Fruit fly (Drosophila melanogaster) whole organism, embryonic: ENCODE results near the gene Drs.

ENCODE experiments used
- Abd-B ChIP-seq: fragments of 200-800 bp; sonication (Bioruptor generic); optimal IDR thresholded peaks from 2 replicates; lab custom pipeline; 2018; ENCODE audit warnings: missing biosample characterization, mild to moderate bottlenecking, missing genetic modification characterization, moderate library complexity
- Atf6 ChIP-seq: fragments of 200-800 bp; sonication (Bioruptor generic); IDR thresholded peaks from 2 replicates; pipeline ENCODE4 v1.3.6; 2022; ENCODE audit warnings: missing biosample characterization, missing genetic modification characterization
- Bgb ChIP-seq: fragments of 200-800 bp; sonication (Bioruptor generic); IDR thresholded peaks from 2 replicates; pipeline ENCODE4 v1.3.6; 2022; ENCODE audit warnings: missing biosample characterization, missing genetic modification characterization; ENCODE audit not compliant: partially characterized antibody
- CG1233 ChIP-seq: fragments of 200-800 bp; sonication (Bioruptor generic); optimal IDR thresholded peaks from 4 replicates; lab custom pipeline; 2018; ENCODE audit warnings: missing biosample characterization, mild to moderate bottlenecking, missing genetic modification characterization
- CG15073 ChIP-seq: fragments of 200-800 bp; sonication (Bioruptor generic); optimal IDR thresholded peaks from 2 replicates; lab custom pipeline; 2016; ENCODE audit warnings: missing biosample characterization, missing genetic modification characterization
- CG15479 ChIP-seq: fragments of 200-800 bp; sonication (Bioruptor generic); optimal IDR thresholded peaks from 3 replicates; lab custom pipeline; 2019; ENCODE audit warnings: missing biosample characterization, mild to moderate bottlenecking, missing genetic modification characterization, moderate library complexity
- CG17829 ChIP-seq: fragments of 200-800 bp; optimal IDR thresholded peaks from 2 replicates; lab custom pipeline; 2019; ENCODE audit warnings: missing biosample characterization, mild to moderate bottlenecking, missing genetic modification characterization, moderate library complexity
- CG1832 ChIP-seq: fragments of 200-800 bp; sonication (Bioruptor generic); optimal IDR thresholded peaks from 2 replicates; lab custom pipeline; 2017; ENCODE audit warnings: missing biosample characterization, mild to moderate bottlenecking, missing genetic modification characterization, inconsistent platforms
- CG2199 ChIP-seq: fragments of 200-800 bp; sonication (Bioruptor generic); IDR thresholded peaks from 3 replicates; pipeline ENCODE4 v1.3.6; 2022; ENCODE audit warnings: missing biosample characterization, missing genetic modification characterization
- CG4424 ChIP-seq: fragments of 200-800 bp; sonication (Bioruptor generic); optimal IDR thresholded peaks from 3 replicates; lab custom pipeline; 2016; ENCODE audit warnings: missing biosample characterization, missing genetic modification characterization
- CG7271 ChIP-seq: fragments of 200-800 bp; sonication (Bioruptor generic); optimal IDR thresholded peaks from 2 replicates; lab custom pipeline; 2018; ENCODE audit warnings: missing biosample characterization, mild to moderate bottlenecking, missing genetic modification characterization, moderate library complexity
- CrebB ChIP-seq: fragments of 200-800 bp; sonication (Bioruptor generic); optimal IDR thresholded peaks from 3 replicates; lab custom pipeline; 2018; ENCODE audit warnings: missing biosample characterization, mild to moderate bottlenecking, missing genetic modification characterization
- Elba2 ChIP-seq: fragments of 200-800 bp; sonication (Bioruptor generic); optimal IDR thresholded peaks from 3 replicates; lab custom pipeline; 2016; ENCODE audit warnings: missing biosample characterization, missing genetic modification characterization
- Gug ChIP-seq: fragments of 200-800 bp; sonication (Bioruptor generic); IDR thresholded peaks from 4 replicates; pipeline ENCODE4 v1.3.6; 2022; ENCODE audit warnings: missing biosample characterization, missing genetic modification characterization
- Hr39 ChIP-seq: fragments of >200 bp; optimal IDR thresholded peaks from 2 replicates; lab custom pipeline; 2017
- Jarid2 ChIP-seq: fragments of 200-800 bp; sonication (Bioruptor generic); optimal IDR thresholded peaks from 3 replicates; lab custom pipeline; 2017; ENCODE audit warnings: mild to moderate bottlenecking, missing biosample characterization, missing genetic modification reagents, missing genetic modification characterization
- MTF-1 ChIP-seq: fragments of 200-800 bp; sonication (Bioruptor generic); optimal IDR thresholded peaks from 2 replicates; lab custom pipeline; 2018; ENCODE audit warnings: missing biosample characterization, mild to moderate bottlenecking, missing genetic modification characterization, borderline replicate concordance
- Med ChIP-seq: fragments of 200-800 bp; sonication (Bioruptor generic); peaks from one replicate; lab custom pipeline; 2016; ENCODE audit warnings: missing biosample characterization, missing genetic modification characterization, mild to moderate bottlenecking, inconsistent platforms, moderate library complexity
- Nf-YA ChIP-seq: fragments of 200-800 bp; sonication (Bioruptor generic); IDR thresholded peaks from 2 replicates; pipeline ENCODE4 v1.3.6; 2022; ENCODE audit warnings: missing biosample characterization, missing genetic modification characterization
- NfI ChIP-seq: fragments of 200-800 bp; sonication (Bioruptor generic); optimal IDR thresholded peaks from 3 replicates; lab custom pipeline; 2018; ENCODE audit warnings: missing biosample characterization, mild to moderate bottlenecking, missing genetic modification characterization, moderate library complexity
- Pdp1 ChIP-seq, 2 experiments: fragments of 200-800 bp; sonication (Bioruptor generic); optimal IDR thresholded peaks; 3 replicates each; lab custom pipeline; 2016; ENCODE audit warnings: missing biosample characterization in 2 of 2, missing genetic modification characterization in 2 of 2, mild to moderate bottlenecking in 1 of 2, moderate library complexity in 1 of 2
- Rfx ChIP-seq: fragments of 200-800 bp; sonication (Bioruptor generic); IDR thresholded peaks from 2 replicates; pipeline ENCODE4 v1.3.6; 2022; ENCODE audit warnings: missing biosample characterization, missing genetic modification characterization
- Trl ChIP-seq, 3 experiments: fragments of >200 bp in 2 of 3; fragments of 200-800 bp in 1 of 3; sonication (Bioruptor generic) in 1 of 3; optimal IDR thresholded peaks; 2 replicates in 1 of 3; 3 replicates in 2 of 3; lab custom pipeline; 2016 to 2017; ENCODE audit warnings: missing biosample characterization in 1 of 3, missing genetic modification characterization in 1 of 3
- Vsx1 ChIP-seq: fragments of 200-800 bp; sonication (Bioruptor generic); optimal IDR thresholded peaks from 2 replicates; lab custom pipeline; 2017; ENCODE audit warnings: missing biosample characterization, mild to moderate bottlenecking, missing genetic modification characterization, missing genetic modification reagents
- Xrp1 ChIP-seq: fragments of 200-800 bp; sonication (Bioruptor generic); IDR thresholded peaks from 2 replicates; pipeline ENCODE4 v1.3.6; 2022; ENCODE audit warnings: missing biosample characterization, missing genetic modification characterization
- abd-A ChIP-seq: fragments of 200-800 bp; sonication (Bioruptor generic); optimal IDR thresholded peaks from 3 replicates; lab custom pipeline; 2019; ENCODE audit warnings: missing biosample characterization, mild to moderate bottlenecking, missing genetic modification characterization, moderate library complexity
- amos ChIP-seq: fragments of 200-800 bp; sonication (Bioruptor generic); IDR thresholded peaks from 2 replicates; pipeline ENCODE4 v1.3.6; 2022; ENCODE audit warnings: missing biosample characterization, missing genetic modification characterization; ENCODE audit not compliant: partially characterized antibody
- aop ChIP-seq: fragments of 200-800 bp; sonication (Bioruptor generic); IDR thresholded peaks from 2 replicates; pipeline ENCODE4 v1.3.6; 2022; ENCODE audit warnings: missing biosample characterization, missing genetic modification characterization
- ci ChIP-seq: fragments of 200-800 bp; sonication (Bioruptor generic); IDR thresholded peaks from 3 replicates; pipeline ENCODE4 v1.3.6; 2022; ENCODE audit warnings: missing biosample characterization, missing genetic modification characterization
- croc ChIP-seq: fragments of 200-800 bp; sonication (Bioruptor generic); conservative IDR thresholded peaks from 3 replicates; pipeline ENCODE4 v1.3.6; 2022; ENCODE audit warnings: missing biosample characterization, missing genetic modification characterization
- crp ChIP-seq, 2 experiments: fragments of 200-800 bp; sonication (Bioruptor generic); optimal IDR thresholded peaks; 2 replicates in 1 of 2; 3 replicates in 1 of 2; lab custom pipeline; 2017; ENCODE audit warnings: missing biosample characterization in 2 of 2, missing genetic modification characterization in 2 of 2, mild to moderate bottlenecking in 1 of 2, moderate library complexity in 1 of 2
- dpn ChIP-seq, 2 experiments: fragments of 200-800 bp; sonication (Bioruptor generic); optimal IDR thresholded peaks; 3 replicates each; lab custom pipeline; 2016; ENCODE audit warnings: missing biosample characterization in 2 of 2, missing genetic modification characterization in 2 of 2
- gcm2 ChIP-seq: fragments of 200-800 bp; sonication (Bioruptor generic); optimal IDR thresholded peaks from 2 replicates; lab custom pipeline; 2016; ENCODE audit warnings: missing biosample characterization, missing genetic modification characterization
- grau ChIP-seq: fragments of 200-800 bp; optimal IDR thresholded peaks from 3 replicates; lab custom pipeline; 2019; ENCODE audit warnings: missing biosample characterization, mild to moderate bottlenecking, missing genetic modification characterization, moderate library complexity
- grn ChIP-seq: fragments of 200-800 bp; sonication (Bioruptor generic); optimal IDR thresholded peaks from 3 replicates; lab custom pipeline; 2017; ENCODE audit warnings: missing biosample characterization, missing genetic modification characterization
- her ChIP-seq: fragments of 200-800 bp; sonication (Bioruptor generic); optimal IDR thresholded peaks from 2 replicates; lab custom pipeline; 2016; ENCODE audit warnings: missing biosample characterization, missing genetic modification characterization
- lov ChIP-seq, 2 experiments: fragments of 200-800 bp in 1 of 2; fragments of >200 bp in 1 of 2; sonication (Bioruptor generic) in 1 of 2; IDR thresholded peaks in 1 of 2; optimal IDR thresholded peaks in 1 of 2; 2 replicates in 1 of 2; 3 replicates in 1 of 2; pipeline versions ENCODE4 v1.3.6 to Lab custom; 2017 to 2022; ENCODE audit warnings: missing biosample characterization in 1 of 2, missing genetic modification characterization in 1 of 2
- mam ChIP-seq: fragments of 200-800 bp; sonication (Bioruptor generic); optimal IDR thresholded peaks from 3 replicates; lab custom pipeline; 2016; ENCODE audit warnings: missing biosample characterization, missing genetic modification characterization
- pho ChIP-seq: fragments of 200-800 bp; sonication (Bioruptor generic); optimal IDR thresholded peaks from 2 replicates; lab custom pipeline; 2016; ENCODE audit warnings: missing biosample characterization, missing genetic modification characterization
- repo ChIP-seq: fragments of 200-800 bp; sonication (Bioruptor generic); optimal IDR thresholded peaks from 2 replicates; lab custom pipeline; 2016; ENCODE audit warnings: missing biosample characterization, missing genetic modification characterization
- scrt ChIP-seq: fragments of 200-800 bp; sonication (Bioruptor generic); optimal IDR thresholded peaks from 2 replicates; lab custom pipeline; 2018; ENCODE audit warnings: missing biosample characterization, mild to moderate bottlenecking, missing genetic modification characterization, moderate library complexity
- sens ChIP-seq: fragments of 200-800 bp; sonication (Bioruptor generic); peaks from one replicate; lab custom pipeline; 2016; ENCODE audit warnings: missing biosample characterization, missing genetic modification characterization
- seq ChIP-seq: fragments of 200-800 bp; sonication (Bioruptor generic); IDR thresholded peaks from 2 replicates; pipeline ENCODE4 v1.3.6; 2022; ENCODE audit warnings: missing biosample characterization, missing genetic modification characterization
- slp2 ChIP-seq: fragments of 200-800 bp; sonication (Bioruptor generic); optimal IDR thresholded peaks from 2 replicates; lab custom pipeline; 2016; ENCODE audit warnings: missing biosample characterization, missing genetic modification characterization
- sob ChIP-seq: fragments of 200-800 bp; sonication (Bioruptor generic); IDR thresholded peaks from 2 replicates; pipeline ENCODE4 v1.3.6; 2022; ENCODE audit warnings: missing biosample characterization, missing genetic modification characterization
- tgo ChIP-seq: fragments of 200-800 bp; sonication (Bioruptor generic); IDR thresholded peaks from 3 replicates; pipeline ENCODE4 v1.3.6; 2022; ENCODE audit warnings: missing biosample characterization, missing genetic modification characterization
- zf30C ChIP-seq: fragments of 200-800 bp; sonication (Bioruptor generic); optimal IDR thresholded peaks from 3 replicates; lab custom pipeline; 2018; ENCODE audit warnings: missing biosample characterization, mild to moderate bottlenecking, missing genetic modification characterization

Drs gene

DNA sequence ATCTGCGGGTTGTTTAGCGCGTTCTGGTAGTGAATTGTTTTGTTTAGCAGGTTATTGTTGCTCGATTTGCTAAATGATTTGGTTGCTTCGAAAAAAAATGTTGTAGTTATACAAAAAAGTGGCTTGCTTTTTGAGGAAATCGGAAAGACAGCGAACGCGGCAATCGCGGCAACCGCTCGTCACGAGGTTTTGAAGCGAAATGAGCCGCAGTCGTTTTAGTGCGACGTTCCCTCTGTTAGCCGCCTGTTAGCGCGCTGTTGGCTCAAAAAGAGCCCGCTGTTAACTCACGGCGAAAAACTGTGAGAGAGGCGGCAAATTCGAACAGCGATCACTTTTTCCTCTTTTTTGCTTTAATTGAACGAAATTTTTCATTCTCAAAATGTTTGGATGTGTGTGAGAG is 48.4 kb downstream of the Drs start (continued):
- no peak for TF ChIP-seq Hr39 (lab: Kevin White, UChicago)
- TF ChIP-seq zf30C (GFP tag; lab: Kevin White, UChicago) = peak; percentile 22
- no peak for TF ChIP-seq CG1233 (GFP tag; lab: Kevin White, UChicago)
- peak; percentile 26 for TF ChIP-seq scrt (GFP tag; lab: Kevin White, UChicago)
- TF ChIP-seq Xrp1 (GFP tag; lab: Robert Waterston, UW) = no peak
- TF ChIP-seq CG4424 = no peak
- no peak for TF ChIP-seq Trl (optimal IDR thresholded peaks at IDR 0.05; lab: Kevin White, UChicago)
- TF ChIP-seq Trl (GFP tag; optimal IDR thresholded peaks at IDR 0.05; lab: Kevin White, UChicago) = no peak
- TF ChIP-seq CG7271 (tag; lab: Kevin White, UChicago) = no peak
- TF ChIP-seq lov (optimal IDR thresholded peaks at IDR 0.05; lab: Kevin White, UChicago) = no peak
- TF ChIP-seq lov (GFP tag; IDR thresholded peaks at IDR 0.05; lab: Robert Waterston, UW) = peak; percentile 46; the same call in 1 of the 3 replicates
- TF ChIP-seq CG2199 (GFP tag; lab: Robert Waterston, UW) = peak; percentile 58; the same call in 1 of the 3 replicates
- TF ChIP-seq sens (GFP tag; lab: Kevin White, UChicago) = no peak
- no peak for TF ChIP-seq Vsx1 (GFP tag; lab: Kevin White, UChicago)
- TF ChIP-seq aop = no peak
- peak; percentile 31; the same call in 1 of the 2 replicates for TF ChIP-seq amos (GFP tag; lab: Robert Waterston, UW)
- peak; percentile 97 for TF ChIP-seq Jarid2 (GFP tag; lab: Kevin White, UChicago)
- no peak for TF ChIP-seq CG15479 (GFP tag; lab: Kevin White, UChicago)
- no peak for TF ChIP-seq Abd-B
- no peak for TF ChIP-seq Elba2 (GFP tag; lab: Kevin White, UChicago)
- TF ChIP-seq tgo (GFP tag; lab: Robert Waterston, UW) = no peak
- no peak for TF ChIP-seq grn (GFP tag; lab: Kevin White, UChicago)
- TF ChIP-seq Gug (GFP tag; lab: Robert Waterston, UW) = no peak
- peak; percentile 14 for TF ChIP-seq CG17829 (tag; lab: Kevin White, UChicago)
- no peak for TF ChIP-seq pho (GFP tag; lab: Kevin White, UChicago)
- no peak for TF ChIP-seq repo
- TF ChIP-seq Med (GFP tag; lab: Kevin White, UChicago) = peak; percentile 87
- TF ChIP-seq mam (GFP tag; lab: Kevin White, UChicago) = no peak
- TF ChIP-seq slp2 (GFP tag; lab: Kevin White, UChicago) = no peak
- no peak for TF ChIP-seq croc (GFP tag; lab: Robert Waterston, UW)
- no peak for TF ChIP-seq Pdp1 (GFP tag; optimal IDR thresholded peaks at IDR 0.05; lab: Kevin White, UChicago)
- TF ChIP-seq CrebB = peak; percentile 32
- peak; percentile 57 for TF ChIP-seq MTF-1 (GFP tag; lab: Kevin White, UChicago)
- TF ChIP-seq Nf-YA (GFP tag; lab: Robert Waterston, UW) = peak; percentile 26; the same call in 1 of the 2 replicates
- TF ChIP-seq Atf6 (GFP tag; lab: Robert Waterston, UW) = no peak
- TF ChIP-seq crp (GFP tag; optimal IDR thresholded peaks at IDR 0.05; lab: Kevin White, UChicago) = no peak
- TF ChIP-seq sob (GFP tag; lab: Robert Waterston, UW) = 0 out of 2 replicates have a peak, but pooled peaks have one; percentile 50
- peak; percentile 18; the same call in 1 of the 2 replicates for TF ChIP-seq Rfx
- no peak for TF ChIP-seq CG15073 (GFP tag; lab: Kevin White, UChicago)
- peak; percentile 16; the same call in 1 of the 2 replicates for TF ChIP-seq Bgb (GFP tag; lab: Robert Waterston, UW)
- 0 out of 3 replicates have a peak, but pooled peaks have one; percentile 43 for TF ChIP-seq ci (GFP tag; lab: Robert Waterston, UW)
- no peak for TF ChIP-seq dpn (GFP tag; optimal IDR thresholded peaks at IDR 0.05; lab: Kevin White, UChicago)
- TF ChIP-seq NfI = no peak
- TF ChIP-seq grau (tag; lab: Kevin White, UChicago) = peak; percentile 13
- TF ChIP-seq CG1832 = no peak
- TF ChIP-seq seq (GFP tag; lab: Robert Waterston, UW) = no peak
- no peak for TF ChIP-seq gcm2 (GFP tag; lab: Kevin White, UChicago)
- TF ChIP-seq her (GFP tag; lab: Kevin White, UChicago) = peak; percentile 97
- TF ChIP-seq abd-A (tag; lab: Kevin White, UChicago) = no peak
